Fruit fly (Drosophila melanogaster) whole organism, embryonic: Measurements from ENCODE around the gene rempA.
A peak's percentile ranks its signal among the peaks of the same experiment; 100 is the strongest.

Experiments used
- Abd-B ChIP-seq: fragments of 200-800 bp; sonication (Bioruptor generic); optimal IDR thresholded peaks from 2 replicates; lab custom pipeline; 2018; ENCODE audit warnings: missing biosample characterization, mild to moderate bottlenecking, missing genetic modification characterization, moderate library complexity
- Atf-2 ChIP-seq: fragments of 200-800 bp; sonication (Bioruptor generic); optimal IDR thresholded peaks from 2 replicates; lab custom pipeline; 2016; ENCODE audit warnings: missing biosample characterization, missing genetic modification characterization
- CG11085 ChIP-seq: fragments of 200-800 bp; sonication (Bioruptor generic); IDR thresholded peaks from 2 replicates; pipeline ENCODE4 v1.3.6; 2022; ENCODE audit warnings: missing biosample characterization, missing genetic modification characterization
- CG11723 ChIP-seq: fragments of 200-800 bp; sonication (Bioruptor generic); optimal IDR thresholded peaks from 2 replicates; lab custom pipeline; 2017; ENCODE audit warnings: missing biosample characterization, mild to moderate bottlenecking, missing genetic modification characterization
- CG14441 ChIP-seq: fragments of 200-800 bp; sonication (Bioruptor generic); IDR thresholded peaks from 2 replicates; pipeline ENCODE4 v1.3.6; 2022; ENCODE audit warnings: missing biosample characterization, missing genetic modification characterization
- CG14860 ChIP-seq: fragments of 200-800 bp; sonication (Bioruptor generic); IDR thresholded peaks from 3 replicates; pipeline ENCODE4 v1.3.6; 2022; ENCODE audit warnings: missing biosample characterization, missing genetic modification characterization; ENCODE audit not compliant: partially characterized antibody
- CG1603 ChIP-seq: fragments of 200-800 bp; sonication (Bioruptor generic); optimal IDR thresholded peaks from 2 replicates; lab custom pipeline; 2019; ENCODE audit warnings: missing biosample characterization, mild to moderate bottlenecking, missing genetic modification characterization, moderate library complexity
- CG16863 ChIP-seq: fragments of 200-800 bp; sonication (Bioruptor generic); optimal IDR thresholded peaks from 3 replicates; lab custom pipeline; 2016; ENCODE audit warnings: missing biosample characterization, missing genetic modification characterization
- CG17802 ChIP-seq: fragments of 200-800 bp; sonication (Bioruptor generic); optimal IDR thresholded peaks from 2 replicates; lab custom pipeline; 2018; ENCODE audit warnings: missing biosample characterization, mild to moderate bottlenecking, missing genetic modification characterization, moderate library complexity
- CG3163 ChIP-seq: fragments of 200-800 bp; sonication (Bioruptor generic); optimal IDR thresholded peaks from 3 replicates; lab custom pipeline; 2016; ENCODE audit warnings: missing biosample characterization, missing genetic modification characterization
- CG3281 ChIP-seq: fragments of 200-800 bp; sonication (Bioruptor generic); optimal IDR thresholded peaks from 3 replicates; lab custom pipeline; 2017; ENCODE audit warnings: missing biosample characterization, mild to moderate bottlenecking, missing genetic modification characterization
- CG3847 ChIP-seq: fragments of 200-800 bp; sonication (Bioruptor generic); IDR thresholded peaks from 2 replicates; pipeline ENCODE4 v1.3.6; 2022; ENCODE audit warnings: missing biosample characterization, missing genetic modification characterization
- CG4424 ChIP-seq: fragments of 200-800 bp; sonication (Bioruptor generic); optimal IDR thresholded peaks from 3 replicates; lab custom pipeline; 2016; ENCODE audit warnings: missing biosample characterization, missing genetic modification characterization
- CG4617 ChIP-seq: fragments of 200-800 bp; sonication (Bioruptor generic); optimal IDR thresholded peaks from 3 replicates; lab custom pipeline; 2016; ENCODE audit warnings: missing biosample characterization, missing genetic modification characterization, borderline replicate concordance
- CG6272 ChIP-seq: fragments of 200-800 bp; sonication (Bioruptor generic); IDR thresholded peaks from 2 replicates; pipeline ENCODE4 v1.3.6; 2022; ENCODE audit warnings: missing biosample characterization, missing genetic modification characterization
- CG6654 ChIP-seq: fragments of 200-800 bp; sonication (Bioruptor generic); optimal IDR thresholded peaks from 2 replicates; lab custom pipeline; 2017; ENCODE audit warnings: missing biosample characterization, mild to moderate bottlenecking, missing genetic modification characterization
- CG6791 ChIP-seq: fragments of 200-800 bp; sonication (Bioruptor generic); IDR thresholded peaks from 3 replicates; pipeline ENCODE4 v1.3.6; 2022; ENCODE audit warnings: missing biosample characterization, missing genetic modification characterization; ENCODE audit not compliant: partially characterized antibody
- CG7786 ChIP-seq: fragments of 200-800 bp; sonication (Bioruptor generic); optimal IDR thresholded peaks from 2 replicates; lab custom pipeline; 2016; ENCODE audit warnings: missing biosample characterization, missing genetic modification characterization
- CG7839 ChIP-seq: fragments of 200-800 bp; sonication (Bioruptor generic); optimal IDR thresholded peaks from 3 replicates; lab custom pipeline; 2018; ENCODE audit warnings: missing biosample characterization, mild to moderate bottlenecking, missing genetic modification characterization, moderate library complexity
- CoRest ChIP-seq: fragments of 200-800 bp; sonication (Bioruptor generic); optimal IDR thresholded peaks from 3 replicates; lab custom pipeline; 2018; ENCODE audit warnings: missing biosample characterization, mild to moderate bottlenecking, missing genetic modification characterization, moderate library complexity
- Dad ChIP-seq: fragments of 200-800 bp; sonication (Bioruptor generic); optimal IDR thresholded peaks from 3 replicates; lab custom pipeline; 2016; ENCODE audit warnings: missing biosample characterization, missing genetic modification characterization
- Eip74EF ChIP-seq, 2 experiments: fragments of 200-800 bp in 1 of 2; fragments of >200 bp in 1 of 2; sonication (Bioruptor generic) in 1 of 2; optimal IDR thresholded peaks; 2 replicates each; lab custom pipeline; 2017 to 2019; ENCODE audit warnings: missing biosample characterization in 2 of 2, missing genetic modification characterization in 2 of 2, mild to moderate bottlenecking in 1 of 2, moderate library complexity in 1 of 2
- GATAe ChIP-seq: fragments of 200-800 bp; sonication (Bioruptor generic); conservative IDR thresholded peaks from 2 replicates; pipeline ENCODE4 v1.3.6; 2022; ENCODE audit warnings: missing biosample characterization, missing genetic modification characterization
- Hand ChIP-seq: fragments of 200-800 bp; sonication (Bioruptor generic); optimal IDR thresholded peaks from 2 replicates; lab custom pipeline; 2017; ENCODE audit warnings: mild to moderate bottlenecking, missing biosample characterization, missing genetic modification reagents, missing genetic modification characterization
- Hr78 ChIP-seq, 2 experiments: fragments of 200-800 bp in 1 of 2; fragments of >200 bp in 1 of 2; sonication (Bioruptor generic) in 1 of 2; optimal IDR thresholded peaks; 2 replicates each; lab custom pipeline; 2017 to 2019; ENCODE audit warnings: missing biosample characterization in 2 of 2, missing genetic modification characterization in 2 of 2, mild to moderate bottlenecking in 1 of 2, moderate library complexity in 1 of 2
- Max ChIP-seq: fragments of 200-800 bp; sonication (Bioruptor generic); optimal IDR thresholded peaks from 2 replicates; lab custom pipeline; 2016; ENCODE audit warnings: missing biosample characterization, mild to moderate bottlenecking, missing genetic modification characterization
- NFAT ChIP-seq: fragments of 200-800 bp; sonication (Bioruptor generic); IDR thresholded peaks from 2 replicates; pipeline ENCODE4 v1.3.6; 2022; ENCODE audit warnings: missing biosample characterization, missing genetic modification characterization
- NfI ChIP-seq: fragments of 200-800 bp; sonication (Bioruptor generic); optimal IDR thresholded peaks from 3 replicates; lab custom pipeline; 2018; ENCODE audit warnings: missing biosample characterization, mild to moderate bottlenecking, missing genetic modification characterization, moderate library complexity
- Optix ChIP-seq: fragments of 200-800 bp; sonication (Bioruptor generic); IDR thresholded peaks from 3 replicates; pipeline ENCODE4 v1.3.6; 2022; ENCODE audit warnings: missing biosample characterization, missing genetic modification characterization
- Rfx ChIP-seq: fragments of 200-800 bp; sonication (Bioruptor generic); IDR thresholded peaks from 2 replicates; pipeline ENCODE4 v1.3.6; 2022; ENCODE audit warnings: missing biosample characterization, missing genetic modification characterization
- Scr ChIP-seq: fragments of 200-800 bp; sonication (Bioruptor generic); IDR thresholded peaks from 2 replicates; pipeline ENCODE4 v1.3.6; 2022; ENCODE audit warnings: missing biosample characterization, missing genetic modification characterization; ENCODE audit not compliant: partially characterized antibody
- Vsx1 ChIP-seq: fragments of 200-800 bp; sonication (Bioruptor generic); optimal IDR thresholded peaks from 2 replicates; lab custom pipeline; 2017; ENCODE audit warnings: missing biosample characterization, mild to moderate bottlenecking, missing genetic modification characterization, missing genetic modification reagents
- abd-A ChIP-seq: fragments of 200-800 bp; sonication (Bioruptor generic); optimal IDR thresholded peaks from 3 replicates; lab custom pipeline; 2019; ENCODE audit warnings: missing biosample characterization, mild to moderate bottlenecking, missing genetic modification characterization, moderate library complexity
- al ChIP-seq: fragments of 200-800 bp; sonication (Bioruptor generic); IDR thresholded peaks from 2 replicates; pipeline ENCODE4 v1.3.6; 2022; ENCODE audit warnings: missing biosample characterization, missing genetic modification characterization
- amos ChIP-seq: fragments of 200-800 bp; sonication (Bioruptor generic); IDR thresholded peaks from 2 replicates; pipeline ENCODE4 v1.3.6; 2022; ENCODE audit warnings: missing biosample characterization, missing genetic modification characterization; ENCODE audit not compliant: partially characterized antibody
- br ChIP-seq: fragments of >200 bp; optimal IDR thresholded peaks from 2 replicates; lab custom pipeline; 2017
- corto ChIP-seq: fragments of 200-800 bp; sonication (Bioruptor generic); optimal IDR thresholded peaks from 2 replicates; lab custom pipeline; 2016; ENCODE audit warnings: missing biosample characterization, mild to moderate bottlenecking, missing genetic modification characterization, moderate library complexity
- dan ChIP-seq: fragments of 200-800 bp; sonication (Bioruptor generic); IDR thresholded peaks from 2 replicates; pipeline ENCODE4 v1.3.6; 2022; ENCODE audit warnings: missing biosample characterization, missing genetic modification characterization
- dmrt99B ChIP-seq: fragments of 200-800 bp; sonication (Bioruptor generic); optimal IDR thresholded peaks from 2 replicates; lab custom pipeline; 2018; ENCODE audit warnings: missing biosample characterization, mild to moderate bottlenecking, missing genetic modification characterization, moderate library complexity
- ham ChIP-seq: fragments of 200-800 bp; sonication (Bioruptor generic); IDR thresholded peaks from 2 replicates; pipeline ENCODE4 v1.3.6; 2022; ENCODE audit warnings: missing biosample characterization, missing genetic modification characterization
- ken ChIP-seq: fragments of 200-800 bp; sonication (Bioruptor generic); IDR thresholded peaks from 3 replicates; pipeline ENCODE4 v1.3.6; 2022; ENCODE audit warnings: missing biosample characterization, missing genetic modification characterization
- knrl ChIP-seq: fragments of 200-800 bp; sonication (Bioruptor generic); IDR thresholded peaks from 3 replicates; pipeline ENCODE4 v1.3.6; 2022; ENCODE audit warnings: missing biosample characterization, missing genetic modification characterization; ENCODE audit not compliant: partially characterized antibody
- lab ChIP-seq: fragments of 200-800 bp; sonication (Bioruptor generic); optimal IDR thresholded peaks from 3 replicates; lab custom pipeline; 2017; ENCODE audit warnings: missing biosample characterization, missing genetic modification characterization, mild to moderate bottlenecking, moderate library complexity, missing genetic modification reagents
- luna ChIP-seq: fragments of 200-800 bp; sonication (Bioruptor generic); optimal IDR thresholded peaks from 2 replicates; lab custom pipeline; 2016; ENCODE audit warnings: missing biosample characterization, missing genetic modification characterization
- nerfin-1 ChIP-seq: fragments of 200-800 bp; sonication (Bioruptor generic); optimal IDR thresholded peaks from 3 replicates; lab custom pipeline; 2019; ENCODE audit warnings: missing biosample characterization, mild to moderate bottlenecking, missing genetic modification characterization, moderate library complexity
- nom ChIP-seq: fragments of 200-800 bp; sonication (Bioruptor generic); optimal IDR thresholded peaks from 2 replicates; lab custom pipeline; 2017; ENCODE audit warnings: missing biosample characterization, missing genetic modification characterization, mild to moderate bottlenecking, moderate library complexity, missing genetic modification reagents
- phol ChIP-seq: fragments of 200-800 bp; sonication (Bioruptor generic); optimal IDR thresholded peaks from 3 replicates; lab custom pipeline; 2018; ENCODE audit warnings: missing biosample characterization, mild to moderate bottlenecking, missing genetic modification characterization, moderate library complexity
- sima ChIP-seq: fragments of 200-800 bp; sonication (Bioruptor generic); optimal IDR thresholded peaks from 2 replicates; lab custom pipeline; 2016; ENCODE audit warnings: missing biosample characterization, missing genetic modification characterization
- stwl ChIP-seq: fragments of 200-800 bp; sonication (Bioruptor generic); optimal IDR thresholded peaks from 3 replicates; lab custom pipeline; 2018; ENCODE audit warnings: missing biosample characterization, mild to moderate bottlenecking, missing genetic modification characterization, moderate library complexity
- vfl ChIP-seq: fragments of 200-800 bp; sonication (Bioruptor generic); optimal IDR thresholded peaks from 2 replicates; lab custom pipeline; 2016; ENCODE audit warnings: missing biosample characterization, missing genetic modification characterization

Gene rempA

DNA sequence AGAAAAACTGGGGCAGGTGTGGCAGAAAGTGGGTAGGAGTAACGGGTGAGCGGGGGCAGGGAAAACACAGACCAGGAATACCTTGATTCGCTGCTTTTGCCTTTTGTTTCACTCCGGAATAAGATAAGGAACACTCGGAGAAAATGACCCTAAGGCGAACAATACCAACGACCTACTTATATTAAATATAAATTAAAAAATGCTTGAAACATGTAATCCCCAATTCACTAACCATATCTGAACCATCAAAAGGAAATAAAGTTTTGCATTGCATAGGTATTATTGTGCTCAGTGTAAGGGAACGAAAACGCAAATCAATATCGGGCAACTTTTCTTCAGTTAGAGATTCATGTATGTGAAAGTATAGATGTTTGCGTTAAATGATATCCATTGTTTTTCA, 48.1 kb downstream of the rempA start (continued):
- TF ChIP-seq CG4617 (GFP tag; lab: Kevin White, UChicago) (peak; percentile 16), Atf-2 (no peak), lab (GFP tag; lab: Kevin White, UChicago) (peak; percentile 32), CG11723 (GFP tag; lab: Kevin White, UChicago) (peak; percentile 31), CG14441 (no peak), CG6654 (GFP tag; lab: Kevin White, UChicago) (no peak), CG6272 (GFP tag; lab: Robert Waterston, UW) (no peak), dan (no peak), ken (peak; percentile 61; the same call in 2 of the 3 replicates), CG16863 (GFP tag; lab: Kevin White, UChicago) (peak; percentile 21), Dad (GFP tag; lab: Kevin White, UChicago) (no peak), abd-A (tag; lab: Kevin White, UChicago) (no peak), CG3847 (GFP tag; lab: Robert Waterston, UW) (peak; percentile 12; the same call in 1 of the 2 replicates), CG6791 (GFP tag; lab: Robert Waterston, UW) (no peak), luna (GFP tag; lab: Kevin White, UChicago) (no peak), CG1603 (peak; percentile 57), NfI (peak; percentile 71), CG14860 (GFP tag; lab: Robert Waterston, UW) (no peak), CG17802 (tag; lab: Kevin White, UChicago) (no peak), CG3163 (no peak), GATAe (no peak), NFAT (no peak), nom (no peak), CG7786 (no peak), al (no peak), Hand (peak; percentile 1), phol (peak; percentile 54), vfl (GFP tag; lab: Kevin White, UChicago) (no peak), ham (no peak), sima (no peak), CG4424 (GFP tag; lab: Kevin White, UChicago) (peak; percentile 45), br (lab: Kevin White, UChicago) (no peak), Scr (GFP tag; lab: Robert Waterston, UW) (no peak), Optix (GFP tag; lab: Robert Waterston, UW) (peak; percentile 17; the same call in 1 of the 3 replicates), stwl (tag; lab: Kevin White, UChicago) (no peak), Vsx1 (GFP tag; lab: Kevin White, UChicago) (no peak), knrl (no peak), Max (peak; percentile 52), amos (GFP tag; lab: Robert Waterston, UW) (no peak), CG7839 (peak; percentile 82), Hr78 (GFP tag; optimal IDR thresholded peaks at IDR 0.05; lab: Kevin White, UChicago) (peak in 1 of 2 experiments; percentile 8), dmrt99B (tag; lab: Kevin White, UChicago) (peak; percentile 77), Eip74EF (GFP tag; optimal IDR thresholded peaks at IDR 0.05; lab: Kevin White, UChicago) (peak in 1 of 2 experiments; percentile 43), nerfin-1 (no peak), CoRest (tag; lab: Kevin White, UChicago) (peak; percentile 68), CG11085 (GFP tag; lab: Robert Waterston, UW) (no peak), Rfx (GFP tag; lab: Robert Waterston, UW) (peak; percentile 73), corto (peak; percentile 28), Abd-B (GFP tag; lab: Kevin White, UChicago) (peak; percentile 2), CG3281 (GFP tag; lab: Kevin White, UChicago) (no peak)
